Fruit fly (Drosophila melanogaster) whole organism, embryonic: Measurements from ENCODE around the gene SdhC.

Experiments used
- BEAF-32 ChIP-seq: fragments of 200-800 bp; sonication (Bioruptor generic); optimal IDR thresholded peaks from 3 replicates; lab custom pipeline; 2017; ENCODE audit warnings: missing biosample characterization, missing genetic modification characterization, mild to moderate bottlenecking, moderate library complexity, missing genetic modification reagents
- CG10274 ChIP-seq: fragments of 200-800 bp; sonication (Bioruptor generic); optimal IDR thresholded peaks from 3 replicates; lab custom pipeline; 2017; ENCODE audit warnings: missing biosample characterization, mild to moderate bottlenecking, missing genetic modification characterization
- CG10366 ChIP-seq: fragments of 200-800 bp; sonication (Bioruptor generic); IDR thresholded peaks from 2 replicates; pipeline ENCODE4 v1.3.6; 2022; ENCODE audit warnings: missing biosample characterization, missing genetic modification characterization
- CG12155 ChIP-seq: fragments of 200-800 bp; sonication (Bioruptor generic); optimal IDR thresholded peaks from 3 replicates; lab custom pipeline; 2016; ENCODE audit warnings: missing biosample characterization, missing genetic modification characterization
- CG12236 ChIP-seq: fragments of 200-800 bp; sonication (Bioruptor generic); optimal IDR thresholded peaks from 2 replicates; lab custom pipeline; 2016; ENCODE audit warnings: missing biosample characterization, missing genetic modification characterization
- CG12391 ChIP-seq: fragments of 200-800 bp; sonication (Bioruptor generic); optimal IDR thresholded peaks from 3 replicates; lab custom pipeline; 2018; ENCODE audit warnings: missing biosample characterization, mild to moderate bottlenecking, missing genetic modification characterization, moderate library complexity
- CG14860 ChIP-seq: fragments of 200-800 bp; sonication (Bioruptor generic); IDR thresholded peaks from 3 replicates; pipeline ENCODE4 v1.3.6; 2022; ENCODE audit warnings: missing biosample characterization, missing genetic modification characterization; ENCODE audit not compliant: partially characterized antibody
- CG15269 ChIP-seq: fragments of 200-800 bp; sonication (Bioruptor generic); optimal IDR thresholded peaks from 2 replicates; lab custom pipeline; 2018; ENCODE audit warnings: missing biosample characterization, mild to moderate bottlenecking, missing genetic modification characterization, moderate library complexity
- CG1529 ChIP-seq: fragments of 200-800 bp; sonication (Bioruptor generic); optimal IDR thresholded peaks from 3 replicates; lab custom pipeline; 2018; ENCODE audit warnings: missing biosample characterization, missing genetic modification characterization
- CG15514 ChIP-seq: fragments of 200-800 bp; sonication (Bioruptor generic); optimal IDR thresholded peaks from 3 replicates; lab custom pipeline; 2017; ENCODE audit warnings: missing biosample characterization, missing genetic modification characterization, mild to moderate bottlenecking, moderate library complexity, missing genetic modification reagents
- CG15601 ChIP-seq: fragments of 200-800 bp; sonication (Bioruptor generic); optimal IDR thresholded peaks from 3 replicates; lab custom pipeline; 2019; ENCODE audit warnings: missing biosample characterization, mild to moderate bottlenecking, missing genetic modification characterization, moderate library complexity
- CG31441 ChIP-seq: fragments of 200-800 bp; sonication (Bioruptor generic); IDR thresholded peaks from 2 replicates; pipeline ENCODE4 v1.3.6; 2022; ENCODE audit warnings: missing biosample characterization, missing genetic modification characterization
- CG32772 ChIP-seq: fragments of 200-800 bp; sonication (Bioruptor generic); IDR thresholded peaks from 2 replicates; pipeline ENCODE4 v1.3.6; 2022; ENCODE audit warnings: missing biosample characterization, missing genetic modification characterization
- CG33557 ChIP-seq: fragments of 200-800 bp; sonication (Bioruptor generic); optimal IDR thresholded peaks from 2 replicates; lab custom pipeline; 2019; ENCODE audit warnings: missing biosample characterization, mild to moderate bottlenecking, missing genetic modification characterization, moderate library complexity
- CG34422 ChIP-seq: fragments of 200-800 bp; sonication (Bioruptor generic); IDR thresholded peaks from 3 replicates; pipeline ENCODE4 v1.3.6; 2022; ENCODE audit warnings: missing biosample characterization, missing genetic modification characterization
- CG6765 ChIP-seq: fragments of 200-800 bp; sonication (Bioruptor generic); optimal IDR thresholded peaks from 3 replicates; lab custom pipeline; 2017; ENCODE audit warnings: missing biosample characterization, mild to moderate bottlenecking, missing genetic modification characterization
- CG6813 ChIP-seq: fragments of 200-800 bp; sonication (Bioruptor generic); optimal IDR thresholded peaks from 2 replicates; lab custom pipeline; 2017; ENCODE audit warnings: missing biosample characterization, missing genetic modification characterization, mild to moderate bottlenecking, moderate library complexity, missing genetic modification reagents
- CHES-1-like ChIP-seq: fragments of 200-800 bp; sonication (Bioruptor generic); optimal IDR thresholded peaks from 2 replicates; lab custom pipeline; 2016; ENCODE audit warnings: missing biosample characterization, missing genetic modification characterization
- CoRest ChIP-seq: fragments of 200-800 bp; sonication (Bioruptor generic); optimal IDR thresholded peaks from 3 replicates; lab custom pipeline; 2018; ENCODE audit warnings: missing biosample characterization, mild to moderate bottlenecking, missing genetic modification characterization, moderate library complexity
- Doc2 ChIP-seq: fragments of 200-800 bp; sonication (Bioruptor generic); IDR thresholded peaks from 2 replicates; pipeline ENCODE4 v1.3.6; 2022; ENCODE audit warnings: missing biosample characterization, missing genetic modification characterization
- Drgx ChIP-seq: fragments of 200-800 bp; sonication (Bioruptor generic); IDR thresholded peaks from 2 replicates; pipeline ENCODE4 v1.3.6; 2022; ENCODE audit warnings: missing biosample characterization, missing genetic modification characterization
- HHEX ChIP-seq: fragments of 200-800 bp; sonication (Bioruptor generic); optimal IDR thresholded peaks from 3 replicates; lab custom pipeline; 2017; ENCODE audit warnings: missing biosample characterization, mild to moderate bottlenecking, missing genetic modification characterization, missing genetic modification reagents
- Hand ChIP-seq: fragments of 200-800 bp; sonication (Bioruptor generic); optimal IDR thresholded peaks from 2 replicates; lab custom pipeline; 2017; ENCODE audit warnings: mild to moderate bottlenecking, missing biosample characterization, missing genetic modification reagents, missing genetic modification characterization
- Hmr ChIP-seq: fragments of 200-800 bp; sonication (Bioruptor generic); optimal IDR thresholded peaks from 3 replicates; lab custom pipeline; 2017; ENCODE audit warnings: mild to moderate bottlenecking, missing biosample characterization, missing genetic modification reagents, missing genetic modification characterization
- Hr3 ChIP-seq: fragments of 200-800 bp; sonication (Bioruptor generic); optimal IDR thresholded peaks from 3 replicates; lab custom pipeline; 2016; ENCODE audit warnings: missing biosample characterization, missing genetic modification characterization
- Lhr ChIP-seq: fragments of 200-800 bp; sonication (Bioruptor generic); optimal IDR thresholded peaks from 3 replicates; lab custom pipeline; 2017; ENCODE audit warnings: mild to moderate bottlenecking, missing biosample characterization, missing genetic modification reagents, missing genetic modification characterization
- Nf-YA ChIP-seq: fragments of 200-800 bp; sonication (Bioruptor generic); IDR thresholded peaks from 2 replicates; pipeline ENCODE4 v1.3.6; 2022; ENCODE audit warnings: missing biosample characterization, missing genetic modification characterization
- Nf-YB ChIP-seq: fragments of 200-800 bp; sonication (Bioruptor generic); optimal IDR thresholded peaks from 3 replicates; lab custom pipeline; 2019; ENCODE audit warnings: missing biosample characterization, mild to moderate bottlenecking, missing genetic modification characterization, moderate library complexity
- amos ChIP-seq: fragments of 200-800 bp; sonication (Bioruptor generic); IDR thresholded peaks from 2 replicates; pipeline ENCODE4 v1.3.6; 2022; ENCODE audit warnings: missing biosample characterization, missing genetic modification characterization; ENCODE audit not compliant: partially characterized antibody
- ase ChIP-seq: fragments of 200-800 bp; sonication (Bioruptor generic); IDR thresholded peaks from 3 replicates; pipeline ENCODE4 v1.3.6; 2022; ENCODE audit warnings: missing biosample characterization, missing genetic modification characterization
- bbx ChIP-seq: fragments of 200-800 bp; sonication (Bioruptor generic); IDR thresholded peaks from 2 replicates; pipeline ENCODE4 v1.3.6; 2022; ENCODE audit warnings: missing biosample characterization, missing genetic modification characterization; ENCODE audit not compliant: partially characterized antibody
- br ChIP-seq: fragments of >200 bp; optimal IDR thresholded peaks from 2 replicates; lab custom pipeline; 2017
- chm ChIP-seq: fragments of 200-800 bp; sonication (Bioruptor generic); IDR thresholded peaks from 2 replicates; pipeline ENCODE4 v1.3.6; 2022; ENCODE audit warnings: missing biosample characterization, missing genetic modification characterization
- corto ChIP-seq: fragments of 200-800 bp; sonication (Bioruptor generic); optimal IDR thresholded peaks from 2 replicates; lab custom pipeline; 2016; ENCODE audit warnings: missing biosample characterization, mild to moderate bottlenecking, missing genetic modification characterization, moderate library complexity
- dati ChIP-seq: fragments of 200-800 bp; sonication (Bioruptor generic); IDR thresholded peaks from 2 replicates; pipeline ENCODE4 v1.3.6; 2022; ENCODE audit warnings: missing biosample characterization, missing genetic modification characterization
- dmrt99B ChIP-seq: fragments of 200-800 bp; sonication (Bioruptor generic); optimal IDR thresholded peaks from 2 replicates; lab custom pipeline; 2018; ENCODE audit warnings: missing biosample characterization, mild to moderate bottlenecking, missing genetic modification characterization, moderate library complexity
- dpn ChIP-seq, 2 experiments: fragments of 200-800 bp; sonication (Bioruptor generic); optimal IDR thresholded peaks; 3 replicates each; lab custom pipeline; 2016; ENCODE audit warnings: missing biosample characterization in 2 of 2, missing genetic modification characterization in 2 of 2
- jing ChIP-seq: fragments of 200-800 bp; sonication (Bioruptor generic); optimal IDR thresholded peaks from 2 replicates; lab custom pipeline; 2018; ENCODE audit warnings: missing biosample characterization, mild to moderate bottlenecking, missing genetic modification characterization
- lilli ChIP-seq: fragments of 200-800 bp; sonication (Bioruptor generic); optimal IDR thresholded peaks from 3 replicates; lab custom pipeline; 2016; ENCODE audit warnings: missing biosample characterization, missing genetic modification characterization
- maf-S ChIP-seq: fragments of 200-800 bp; sonication (Bioruptor generic); optimal IDR thresholded peaks from 2 replicates; lab custom pipeline; 2016; ENCODE audit warnings: missing biosample characterization, missing genetic modification characterization
- pb ChIP-seq: fragments of 200-800 bp; sonication (Bioruptor generic); optimal IDR thresholded peaks from 3 replicates; lab custom pipeline; 2016; ENCODE audit warnings: missing biosample characterization, missing genetic modification characterization
- ro ChIP-seq: fragments of 200-800 bp; sonication (Bioruptor generic); IDR thresholded peaks from 2 replicates; pipeline ENCODE4 v1.3.6; 2022; ENCODE audit warnings: missing biosample characterization, missing genetic modification characterization
- slou ChIP-seq: fragments of 200-800 bp; sonication (Bioruptor generic); optimal IDR thresholded peaks from 3 replicates; lab custom pipeline; 2016; ENCODE audit warnings: missing biosample characterization, missing genetic modification characterization
- so ChIP-seq: fragments of 200-800 bp; sonication (Bioruptor generic); IDR thresholded peaks from 3 replicates; pipeline ENCODE4 v1.3.6; 2022; ENCODE audit warnings: missing biosample characterization, missing genetic modification characterization
- sqz ChIP-seq: fragments of 200-800 bp; sonication (Bioruptor generic); optimal IDR thresholded peaks from 3 replicates; lab custom pipeline; 2018; ENCODE audit warnings: missing biosample characterization, mild to moderate bottlenecking, missing genetic modification characterization
- tap ChIP-seq: fragments of 200-800 bp; optimal IDR thresholded peaks from 3 replicates; lab custom pipeline; 2019; ENCODE audit warnings: missing biosample characterization, mild to moderate bottlenecking, missing genetic modification characterization, moderate library complexity
- tin ChIP-seq: fragments of 200-800 bp; sonication (Bioruptor generic); optimal IDR thresholded peaks from 3 replicates; lab custom pipeline; 2016; ENCODE audit warnings: missing biosample characterization, missing genetic modification characterization
- trh ChIP-seq: fragments of 200-800 bp; sonication (Bioruptor generic); optimal IDR thresholded peaks from 2 replicates; lab custom pipeline; 2016; ENCODE audit warnings: missing biosample characterization, missing genetic modification characterization
- ttk ChIP-seq: fragments of 200-800 bp; sonication (Bioruptor generic); IDR thresholded peaks from 2 replicates; pipeline ENCODE4 v2.1.2; 2022; ENCODE audit warnings: missing biosample characterization, missing genetic modification characterization
- tup ChIP-seq: fragments of 200-800 bp; sonication (Bioruptor generic); optimal IDR thresholded peaks from 2 replicates; lab custom pipeline; 2016; ENCODE audit warnings: missing biosample characterization, mild to moderate bottlenecking, missing genetic modification characterization, moderate library complexity
- twi ChIP-seq: fragments of 200-800 bp; optimal IDR thresholded peaks from 2 replicates; lab custom pipeline; 2019; ENCODE audit warnings: missing biosample characterization, mild to moderate bottlenecking, missing genetic modification characterization, moderate library complexity
- wek ChIP-seq: fragments of 200-800 bp; sonication (Bioruptor generic); optimal IDR thresholded peaks from 3 replicates; lab custom pipeline; 2018; ENCODE audit warnings: missing biosample characterization, mild to moderate bottlenecking, missing genetic modification characterization, moderate library complexity

The SdhC gene

dm6 chr3R:11219883-11220282 lies 10.2 kb upstream of the SdhC start, which contains the start of gene CG6689 (continued):
- TF ChIP-seq CG1529 (GFP tag; lab: Kevin White, UChicago) (no peak), pb (no peak), so (GFP tag; lab: Robert Waterston, UW) (no peak), tup (no peak), tin (GFP tag; lab: Kevin White, UChicago) (no peak), Drgx (GFP tag; lab: Robert Waterston, UW) (no peak), Nf-YB (GFP tag; lab: Kevin White, UChicago) (no peak), slou (GFP tag; lab: Kevin White, UChicago) (no peak), Hand (GFP tag; lab: Kevin White, UChicago) (no peak), CoRest (tag; lab: Kevin White, UChicago) (peak; percentile 21), ase (GFP tag; lab: Robert Waterston, UW) (no peak), Nf-YA (GFP tag; lab: Robert Waterston, UW) (no peak), Hr3 (GFP tag; lab: Kevin White, UChicago) (no peak), CG10274 (GFP tag; lab: Kevin White, UChicago) (no peak), trh (GFP tag; lab: Kevin White, UChicago) (no peak), dmrt99B (no peak), CG15269 (tag; lab: Kevin White, UChicago) (no peak), CG12236 (GFP tag; lab: Kevin White, UChicago) (no peak), amos (no peak), corto (GFP tag; lab: Kevin White, UChicago) (no peak), ro (GFP tag; lab: Robert Waterston, UW) (no peak), maf-S (no peak), CG12155 (no peak), sqz (GFP tag; lab: Kevin White, UChicago) (no peak), jing (GFP tag; lab: Kevin White, UChicago) (no peak), CG6765 (GFP tag; lab: Kevin White, UChicago) (no peak), HHEX (GFP tag; lab: Kevin White, UChicago) (no peak), CG12391 (tag; lab: Kevin White, UChicago) (peak; percentile 33), CG32772 (GFP tag; lab: Robert Waterston, UW) (no peak), wek (GFP tag; lab: Kevin White, UChicago) (no peak), dati (no peak), CG15601 (tag; lab: Kevin White, UChicago) (no peak), ttk (no peak), CG10366 (no peak), CG15514 (peak; percentile 33), Doc2 (GFP tag; lab: Robert Waterston, UW) (no peak), CG14860 (no peak), CG31441 (GFP tag; lab: Robert Waterston, UW) (no peak), CHES-1-like (GFP tag; lab: Kevin White, UChicago) (peak; percentile 13), CG33557 (no peak), br (lab: Kevin White, UChicago) (no peak), CG6813 (GFP tag; lab: Kevin White, UChicago) (no peak), Lhr (GFP tag; lab: Kevin White, UChicago) (no peak), twi (no peak), dpn (GFP tag; optimal IDR thresholded peaks at IDR 0.05; lab: Kevin White, UChicago) (no peak), bbx (GFP tag; lab: Robert Waterston, UW) (no peak), Hmr (GFP tag; lab: Kevin White, UChicago) (peak; percentile 31), BEAF-32 (GFP tag; lab: Kevin White, UChicago) (peak; percentile 31), CG34422 (GFP tag; lab: Robert Waterston, UW) (peak; percentile 41; the same call in 1 of the 3 replicates), lilli (GFP tag; lab: Kevin White, UChicago) (peak; percentile 43), chm (GFP tag; lab: Robert Waterston, UW) (no peak), tap (tag; lab: Kevin White, UChicago) (no peak)
